Worm (Caenorhabditis elegans) whole organism, mixed stage, embryonic: ENCODE data around the gene cox-18.

Experiments used
- bed-3 ChIP-seq: fragments of 200-800 bp; sonication (Bioruptor generic); optimal IDR thresholded peaks from 3 replicates; lab custom pipeline; 2018; ENCODE audit warnings: mild to moderate bottlenecking, missing genetic modification characterization, moderate library complexity, missing compliant biosample characterization
- flh-1 ChIP-seq: fragments of 200-800 bp; sonication (Bioruptor generic); optimal IDR thresholded peaks from 2 replicates; lab custom pipeline; 2018; ENCODE audit warnings: mild to moderate bottlenecking, missing genetic modification characterization, moderate library complexity, missing compliant biosample characterization
- lsy-2 ChIP-seq: fragments of 150-350 bp; optimal IDR thresholded peaks from 2 replicates; lab custom pipeline; 2014; ENCODE audit warnings: missing biosample characterization, missing genetic modification characterization
- nhr-12 ChIP-seq: fragments of 150-350 bp; optimal IDR thresholded peaks from 2 replicates; lab custom pipeline; 2014; ENCODE audit warnings: missing biosample characterization, missing genetic modification characterization
- unc-62 ChIP-seq: fragments of 150-350 bp; optimal IDR thresholded peaks from 2 replicates; lab custom pipeline; 2014; ENCODE audit warnings: missing biosample characterization, missing genetic modification reagents, missing genetic modification characterization
- zip-8 ChIP-seq: fragments of 150-350 bp; optimal IDR thresholded peaks from 2 replicates; lab custom pipeline; 2014; ENCODE audit warnings: missing biosample characterization, missing genetic modification characterization

ce11 chrIV:1118566-1118965, 21.3 kb downstream of the cox-18 start, which contains the start of gene srx-13:
- TF ChIP-seq unc-62: no peak
- TF ChIP-seq zip-8 (tag; lab: Kevin White, UChicago): no peak
- TF ChIP-seq lsy-2 (tag; lab: Kevin White, UChicago): no peak
- no peak for TF ChIP-seq nhr-12 (tag; lab: Kevin White, UChicago)
- no peak for TF ChIP-seq flh-1 (GFP tag; lab: Kevin White, UChicago)
- no peak for TF ChIP-seq bed-3 (GFP tag; lab: Kevin White, UChicago)
